Worm (Caenorhabditis elegans): ENCODE measurements around the gene C18A11.4.
A peak's percentile ranks its signal among the peaks of the same experiment; 100 is the strongest.

The C18A11.4 gene

ce11 chrX:8036219-8036883 lies 9.0 kb upstream of the C18A11.4 start (continued):
- TF ChIP-seq Y48G9A.11 (GFP tag; IDR thresholded peaks at IDR 0.05) (peak; percentile 73), mdl-1 (tag; optimal IDR thresholded peaks at IDR 0.05) (peak; percentile 89 to 93), zip-2 (tag; optimal IDR thresholded peaks at IDR 0.05) (peak; percentile 97), ceh-28 (tag; optimal IDR thresholded peaks at IDR 0.05) (peak; percentile 100), ceh-20 (GFP tag; IDR thresholded peaks at IDR 0.05) (peak; percentile 95), arid-1 (GFP tag; conservative IDR thresholded peaks at IDR 0.05) (peak; percentile 87), saeg-2 (GFP tag; IDR thresholded peaks at IDR 0.05) (peak; percentile 89), nhr-48 (tag; optimal IDR thresholded peaks at IDR 0.05) (peak; percentile 97), snpc-4 (tag; optimal IDR thresholded peaks at IDR 0.05) (no peak), T26A8.4 (GFP tag; IDR thresholded peaks at IDR 0.05) (peak; percentile 100), hlh-30 (tag; optimal IDR thresholded peaks at IDR 0.05; ENCODE audit: insufficient read depth) (peak; percentile 96), duxl-1 (tag; optimal IDR thresholded peaks at IDR 0.05; ENCODE audit: poor library complexity) (peak; percentile 98), daf-16 (GFP tag; optimal IDR thresholded peaks at IDR 0.05) (peak; percentile 96 to 98), daf-16 (tag; optimal IDR thresholded peaks at IDR 0.05) (peak; percentile 60), lin-29 (GFP tag; IDR thresholded peaks at IDR 0.05) (peak; percentile 92), madf-5 (GFP tag; IDR thresholded peaks at IDR 0.05) (peak; percentile 69 to 94; a peak in 3 of 4 replicates), egl-43 (GFP tag; IDR thresholded peaks at IDR 0.05) (peak; percentile 90), lim-7 (GFP tag; IDR thresholded peaks at IDR 0.05) (peak; percentile 94), skn-1 (tag; optimal IDR thresholded peaks at IDR 0.05) (no peak), nhr-102 (tag; optimal IDR thresholded peaks at IDR 0.05) (peak; percentile 99), F44E2.7 (GFP tag; IDR thresholded peaks at IDR 0.05) (peak; percentile 84; the same call in 1 of the 2 replicates), ces-1 (GFP tag; optimal IDR thresholded peaks at IDR 0.05) (peak; percentile 95), aha-1 (tag) (peak; percentile 100), nhr-25 (tag; optimal IDR thresholded peaks at IDR 0.05; ENCODE audit: borderline replicate concordance, insufficient read depth) (peak; percentile 88), mep-1 (tag; optimal IDR thresholded peaks at IDR 0.05) (peak; percentile 100), lin-39 (tag; optimal IDR thresholded peaks at IDR 0.05) (peak; percentile 93), fkh-10 (GFP tag; optimal IDR thresholded peaks at IDR 0.05) (peak; percentile 97), ceh-32 (tag; optimal IDR thresholded peaks at IDR 0.05; ENCODE audit: poor library complexity) (peak; percentile 90), cey-2 (tag; optimal IDR thresholded peaks at IDR 0.05; ENCODE audit: borderline replicate concordance, insufficient read depth) (no peak), dmd-9 (GFP tag; IDR thresholded peaks at IDR 0.05) (peak; percentile 81), ZK546.5 (tag; optimal IDR thresholded peaks at IDR 0.05) (peak; percentile 49 to 77), nhr-10 (tag; optimal IDR thresholded peaks at IDR 0.05) (peak; percentile 99), daf-8 (GFP tag; IDR thresholded peaks at IDR 0.05) (peak; percentile 86; the same call in 1 of the 2 replicates), F49E8.2 (tag; optimal IDR thresholded peaks at IDR 0.05; ENCODE audit: borderline replicate concordance) (peak; percentile 4), ztf-7 (tag; optimal IDR thresholded peaks at IDR 0.05) (peak; percentile 94), gei-8 (GFP tag; optimal IDR thresholded peaks at IDR 0.05) (peak; percentile 90), tag-97 (GFP tag; IDR thresholded peaks at IDR 0.05) (0 out of 2 replicates have a peak, but pooled peaks have one; percentile 59)

- no peak for TF ChIP-seq fkh-10 (GFP tag; optimal IDR thresholded peaks at IDR 0.05)
- no peak for TF ChIP-seq daf-12 (tag; optimal IDR thresholded peaks at IDR 0.05)
- TF ChIP-seq R02D3.7 (tag; optimal IDR thresholded peaks at IDR 0.05) = no peak
- TF ChIP-seq snpc-1.2 (GFP tag; IDR thresholded peaks at IDR 0.05) = peak; percentile 85
- no peak for TF ChIP-seq nhr-28 (tag; optimal IDR thresholded peaks at IDR 0.05)
- no peak for TF ChIP-seq zfp-3 (GFP tag; conservative IDR thresholded peaks at IDR 0.05)
- TF ChIP-seq arid-1 (GFP tag; conservative IDR thresholded peaks at IDR 0.05) = 0 out of 2 replicates have a peak, but pooled peaks have one; percentile 55
- no peak for TF ChIP-seq ama-1 (optimal IDR thresholded peaks at IDR 0.05)
- no peak for TF ChIP-seq ceh-82 (tag; optimal IDR thresholded peaks at IDR 0.05)
- TF ChIP-seq mes-2 (tag; optimal IDR thresholded peaks at IDR 0.05; ENCODE audit: poor library complexity, severe bottlenecking) = no peak
- peak; percentile 46; the same call in 1 of the 2 replicates for TF ChIP-seq pha-4 (GFP tag; IDR thresholded peaks at IDR 0.05)
- no peak for TF ChIP-seq pha-4 (tag; optimal IDR thresholded peaks at IDR 0.05)
- TF ChIP-seq hif-1 (tag; optimal IDR thresholded peaks at IDR 0.05) = no peak
- no peak for TF ChIP-seq pqm-1 (tag; optimal IDR thresholded peaks at IDR 0.05)
These were observed 8.0 kb upstream of the C18A11.4 start for ce11 chrX:8037365-8037764.

Data from whole organism, L4 larva.